Worm (Caenorhabditis elegans): ENCODE measurements around the gene F53C11.4.

DNA sequence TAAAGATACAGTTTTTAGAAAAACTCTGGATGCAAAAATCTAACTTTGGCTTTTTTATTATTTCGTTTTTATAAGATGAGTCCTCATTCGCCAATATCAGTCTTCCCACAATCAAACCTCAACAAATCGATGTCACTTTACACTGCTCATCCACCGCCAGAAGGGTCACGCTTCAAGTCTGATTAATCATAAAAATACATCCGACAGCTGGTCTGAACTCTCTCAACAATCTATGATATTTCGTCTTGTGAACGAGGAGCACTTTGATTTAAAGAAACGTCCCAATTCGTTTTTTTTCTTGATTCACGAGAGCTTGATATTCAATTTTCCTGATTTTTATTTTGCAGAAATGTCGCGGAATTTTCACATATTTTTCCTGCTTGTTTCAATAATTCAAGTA, 40.8 kb upstream of the F53C11.4 start, which contains the start of gene nrf-5:
- TF ChIP-seq lsy-27 (tag; optimal IDR thresholded peaks at IDR 0.05; ENCODE audit: borderline replicate concordance, insufficient read depth) = no peak
- no peak for TF ChIP-seq F57C9.4 (tag; optimal IDR thresholded peaks at IDR 0.05)
- no peak for TF ChIP-seq ztf-6 (GFP tag; IDR thresholded peaks at IDR 0.05)
- no peak for TF ChIP-seq nhr-179 (tag; optimal IDR thresholded peaks at IDR 0.05)
- TF ChIP-seq nfyb-1 (GFP tag; IDR thresholded peaks at IDR 0.05) = no peak
- no peak for TF ChIP-seq pbrm-1 (GFP tag; IDR thresholded peaks at IDR 0.05)
- no peak for TF ChIP-seq F49E8.2 (tag; optimal IDR thresholded peaks at IDR 0.05; ENCODE audit: insufficient read depth)
- no peak for TF ChIP-seq ztf-18 (tag; optimal IDR thresholded peaks at IDR 0.05)
- TF ChIP-seq mcd-1 (GFP tag; IDR thresholded peaks at IDR 0.05) = no peak
- no peak for TF ChIP-seq unc-62 (GFP tag; optimal IDR thresholded peaks at IDR 0.05)
- no peak for TF ChIP-seq pha-4 (tag; optimal IDR thresholded peaks at IDR 0.05)
- TF ChIP-seq sdz-38 (tag; optimal IDR thresholded peaks at IDR 0.05) = no peak
- TF ChIP-seq him-1 (tag; optimal IDR thresholded peaks at IDR 0.05) = no peak
- no peak for TF ChIP-seq lin-35 (GFP tag; optimal IDR thresholded peaks at IDR 0.05)

All from whole organism, young adult.